Fruit fly (Drosophila melanogaster) whole organism, embryonic: ENCODE results near the gene CG34008.

Experiments
- CG10147 ChIP-seq: fragments of 200-800 bp; sonication (Bioruptor generic); optimal IDR thresholded peaks from 2 replicates; lab custom pipeline; 2019; ENCODE audit warnings: missing biosample characterization, mild to moderate bottlenecking, missing genetic modification characterization, moderate library complexity
- CG11695 ChIP-seq: fragments of 200-800 bp; sonication (Bioruptor generic); IDR thresholded peaks from 3 replicates; pipeline ENCODE4 v1.3.6; 2022; ENCODE audit warnings: missing biosample characterization, missing genetic modification characterization
- CG11696 ChIP-seq: fragments of 200-800 bp; sonication (Bioruptor generic); IDR thresholded peaks from 2 replicates; pipeline ENCODE4 v1.3.6; 2022; ENCODE audit warnings: missing biosample characterization, missing genetic modification characterization
- CG12104 ChIP-seq: fragments of 200-800 bp; sonication (Bioruptor generic); optimal IDR thresholded peaks from 3 replicates; lab custom pipeline; 2016; ENCODE audit warnings: missing biosample characterization, missing genetic modification characterization
- CG12659 ChIP-seq: fragments of 200-800 bp; sonication (Bioruptor generic); optimal IDR thresholded peaks from 3 replicates; lab custom pipeline; 2017; ENCODE audit warnings: mild to moderate bottlenecking, missing biosample characterization, missing genetic modification reagents, missing genetic modification characterization
- CG17359 ChIP-seq: fragments of 200-800 bp; sonication (Bioruptor generic); optimal IDR thresholded peaks from 3 replicates; lab custom pipeline; 2018; ENCODE audit warnings: missing biosample characterization, mild to moderate bottlenecking, missing genetic modification characterization, moderate library complexity
- CG17568 ChIP-seq: fragments of 200-800 bp; sonication (Bioruptor generic); optimal IDR thresholded peaks from 2 replicates; lab custom pipeline; 2018; ENCODE audit warnings: missing biosample characterization, mild to moderate bottlenecking, missing genetic modification characterization, moderate library complexity
- CG1832 ChIP-seq: fragments of 200-800 bp; sonication (Bioruptor generic); optimal IDR thresholded peaks from 2 replicates; lab custom pipeline; 2017; ENCODE audit warnings: missing biosample characterization, mild to moderate bottlenecking, missing genetic modification characterization, inconsistent platforms
- CG2120 ChIP-seq: fragments of 200-800 bp; sonication (Bioruptor generic); optimal IDR thresholded peaks from 3 replicates; lab custom pipeline; 2016; ENCODE audit warnings: missing biosample characterization, missing genetic modification characterization
- CG30403 ChIP-seq: fragments of 200-800 bp; sonication (Bioruptor generic); optimal IDR thresholded peaks from 3 replicates; lab custom pipeline; 2016; ENCODE audit warnings: missing biosample characterization, missing genetic modification characterization
- CG3281 ChIP-seq: fragments of 200-800 bp; sonication (Bioruptor generic); optimal IDR thresholded peaks from 3 replicates; lab custom pipeline; 2017; ENCODE audit warnings: missing biosample characterization, mild to moderate bottlenecking, missing genetic modification characterization
- CG34422 ChIP-seq: fragments of 200-800 bp; sonication (Bioruptor generic); IDR thresholded peaks from 3 replicates; pipeline ENCODE4 v1.3.6; 2022; ENCODE audit warnings: missing biosample characterization, missing genetic modification characterization
- CG42726 ChIP-seq: fragments of 200-800 bp; sonication (Bioruptor generic); IDR thresholded peaks from 2 replicates; pipeline ENCODE4 v1.3.6; 2022; ENCODE audit warnings: missing biosample characterization, missing genetic modification characterization; ENCODE audit not compliant: partially characterized antibody
- CG43689 ChIP-seq: fragments of 200-800 bp; sonication (Bioruptor generic); IDR thresholded peaks from 2 replicates; pipeline ENCODE4 v1.3.6; 2022; ENCODE audit warnings: missing biosample characterization, missing genetic modification characterization
- CG4404 ChIP-seq: fragments of 200-800 bp; sonication (Bioruptor generic); IDR thresholded peaks from 2 replicates; pipeline ENCODE4 v1.3.6; 2022; ENCODE audit warnings: missing biosample characterization, missing genetic modification characterization
- CG7271 ChIP-seq: fragments of 200-800 bp; sonication (Bioruptor generic); optimal IDR thresholded peaks from 2 replicates; lab custom pipeline; 2018; ENCODE audit warnings: missing biosample characterization, mild to moderate bottlenecking, missing genetic modification characterization, moderate library complexity
- CG8388 ChIP-seq: fragments of 200-800 bp; sonication (Bioruptor generic); optimal IDR thresholded peaks from 2 replicates; lab custom pipeline; 2019; ENCODE audit warnings: missing biosample characterization, mild to moderate bottlenecking, missing genetic modification characterization, moderate library complexity
- CG9437 ChIP-seq: fragments of 200-800 bp; sonication (Bioruptor generic); optimal IDR thresholded peaks from 2 replicates; lab custom pipeline; 2018; ENCODE audit warnings: missing biosample characterization, mild to moderate bottlenecking, missing genetic modification characterization
- Chrac-16 ChIP-seq: fragments of 200-800 bp; sonication (Bioruptor generic); optimal IDR thresholded peaks from 3 replicates; lab custom pipeline; 2016; ENCODE audit warnings: missing biosample characterization, missing genetic modification characterization
- D ChIP-seq, 2 experiments: fragments of 200-800 bp in 1 of 2; fragments of >200 bp in 1 of 2; sonication (Bioruptor generic) in 1 of 2; optimal IDR thresholded peaks; 2 replicates in 1 of 2; 3 replicates in 1 of 2; lab custom pipeline; 2017; ENCODE audit warnings: mild to moderate bottlenecking in 1 of 2, missing biosample characterization in 1 of 2, missing genetic modification characterization in 1 of 2, missing genetic modification reagents in 1 of 2
- H2.0 ChIP-seq: fragments of 200-800 bp; sonication (Bioruptor generic); IDR thresholded peaks from 2 replicates; pipeline ENCODE4 v1.3.6; 2022; ENCODE audit warnings: missing biosample characterization, missing genetic modification characterization
- Hand ChIP-seq: fragments of 200-800 bp; sonication (Bioruptor generic); optimal IDR thresholded peaks from 2 replicates; lab custom pipeline; 2017; ENCODE audit warnings: mild to moderate bottlenecking, missing biosample characterization, missing genetic modification reagents, missing genetic modification characterization
- HmgD ChIP-seq: fragments of 200-800 bp; sonication (Bioruptor generic); optimal IDR thresholded peaks from 3 replicates; lab custom pipeline; 2016; ENCODE audit warnings: missing biosample characterization, missing genetic modification characterization
- Neu2 ChIP-seq: fragments of 200-800 bp; sonication (Bioruptor generic); optimal IDR thresholded peaks from 3 replicates; lab custom pipeline; 2016; ENCODE audit warnings: missing biosample characterization, missing genetic modification characterization, borderline replicate concordance
- Pdp1 ChIP-seq, 2 experiments: fragments of 200-800 bp; sonication (Bioruptor generic); optimal IDR thresholded peaks; 3 replicates each; lab custom pipeline; 2016; ENCODE audit warnings: missing biosample characterization in 2 of 2, missing genetic modification characterization in 2 of 2, mild to moderate bottlenecking in 1 of 2, moderate library complexity in 1 of 2
- Scr ChIP-seq: fragments of 200-800 bp; sonication (Bioruptor generic); IDR thresholded peaks from 2 replicates; pipeline ENCODE4 v1.3.6; 2022; ENCODE audit warnings: missing biosample characterization, missing genetic modification characterization; ENCODE audit not compliant: partially characterized antibody
- Sin3A ChIP-seq: fragments of >200 bp; optimal IDR thresholded peaks from 2 replicates; lab custom pipeline; 2018
- Sry-β ChIP-seq: fragments of 200-800 bp; sonication (Bioruptor generic); optimal IDR thresholded peaks from 2 replicates; lab custom pipeline; 2018; ENCODE audit warnings: missing biosample characterization, mild to moderate bottlenecking, missing genetic modification characterization, moderate library complexity
- Stat92E ChIP-seq, 3 experiments: fragments of >200 bp in 2 of 3; fragments of 200-800 bp in 1 of 3; sonication (Bioruptor generic) in 1 of 3; optimal IDR thresholded peaks; 2 replicates each; lab custom pipeline; 2017 to 2019; ENCODE audit warnings: missing biosample characterization in 3 of 3, missing genetic modification characterization in 3 of 3, mild to moderate bottlenecking in 1 of 3, moderate library complexity in 1 of 3
- ab ChIP-seq: fragments of 200-800 bp; sonication (Bioruptor generic); optimal IDR thresholded peaks from 2 replicates; lab custom pipeline; 2016; ENCODE audit warnings: missing biosample characterization, missing genetic modification characterization
- da ChIP-seq: fragments of 200-800 bp; sonication (Bioruptor generic); optimal IDR thresholded peaks from 2 replicates; lab custom pipeline; 2016; ENCODE audit warnings: missing biosample characterization, missing genetic modification characterization
- fd96Cb ChIP-seq: fragments of 200-800 bp; sonication (Bioruptor generic); optimal IDR thresholded peaks from 2 replicates; lab custom pipeline; 2018; ENCODE audit warnings: missing biosample characterization, mild to moderate bottlenecking, missing genetic modification characterization, moderate library complexity
- ftz-f1 ChIP-seq: fragments of 200-800 bp; sonication (Bioruptor generic); optimal IDR thresholded peaks from 2 replicates; lab custom pipeline; 2016; ENCODE audit warnings: missing biosample characterization, missing genetic modification characterization
- grn ChIP-seq: fragments of 200-800 bp; sonication (Bioruptor generic); optimal IDR thresholded peaks from 3 replicates; lab custom pipeline; 2017; ENCODE audit warnings: missing biosample characterization, missing genetic modification characterization
- hbn ChIP-seq: fragments of 200-800 bp; sonication (Bioruptor generic); IDR thresholded peaks from 2 replicates; pipeline ENCODE4 v1.3.6; 2022; ENCODE audit warnings: missing biosample characterization, missing genetic modification characterization; ENCODE audit not compliant: partially characterized antibody
- jigr1 ChIP-seq: fragments of 200-800 bp; sonication (Bioruptor generic); IDR thresholded peaks from 3 replicates; pipeline ENCODE4 v1.3.6; 2022; ENCODE audit warnings: missing biosample characterization, missing genetic modification characterization
- lbe ChIP-seq: fragments of 200-800 bp; sonication (Bioruptor generic); optimal IDR thresholded peaks from 2 replicates; lab custom pipeline; 2016; ENCODE audit warnings: missing biosample characterization, mild to moderate bottlenecking, missing genetic modification characterization
- lola ChIP-seq, 3 experiments: fragments of >200 bp in 2 of 3; fragments of 200-800 bp in 1 of 3; sonication (Bioruptor generic) in 1 of 3; optimal IDR thresholded peaks; 2 replicates each; lab custom pipeline; 2017 to 2019; ENCODE audit warnings: missing biosample characterization in 3 of 3, missing genetic modification characterization in 3 of 3, mild to moderate bottlenecking in 1 of 3, moderate library complexity in 1 of 3
- luna ChIP-seq: fragments of 200-800 bp; sonication (Bioruptor generic); optimal IDR thresholded peaks from 2 replicates; lab custom pipeline; 2016; ENCODE audit warnings: missing biosample characterization, missing genetic modification characterization
- nerfin-2 ChIP-seq: fragments of 200-800 bp; sonication (Bioruptor generic); IDR thresholded peaks from 2 replicates; pipeline ENCODE4 v1.3.6; 2022; ENCODE audit warnings: missing biosample characterization, missing genetic modification characterization; ENCODE audit not compliant: partially characterized antibody
- nmo ChIP-seq: fragments of 200-800 bp; sonication (Bioruptor generic); optimal IDR thresholded peaks from 2 replicates; lab custom pipeline; 2018; ENCODE audit warnings: missing biosample characterization, mild to moderate bottlenecking, missing genetic modification characterization, moderate library complexity
- oc ChIP-seq: fragments of 200-800 bp; sonication (Bioruptor generic); optimal IDR thresholded peaks from 2 replicates; lab custom pipeline; 2018; ENCODE audit warnings: missing biosample characterization, mild to moderate bottlenecking, missing genetic modification characterization, moderate library complexity
- onecut ChIP-seq: fragments of 200-800 bp; sonication (Bioruptor generic); IDR thresholded peaks from 2 replicates; pipeline ENCODE4 v1.3.6; 2022; ENCODE audit warnings: missing biosample characterization, missing genetic modification characterization
- pfk ChIP-seq: fragments of 200-800 bp; sonication (Bioruptor generic); optimal IDR thresholded peaks from 2 replicates; lab custom pipeline; 2018; ENCODE audit warnings: missing biosample characterization, mild to moderate bottlenecking, missing genetic modification characterization, moderate library complexity
- ro ChIP-seq: fragments of 200-800 bp; sonication (Bioruptor generic); IDR thresholded peaks from 2 replicates; pipeline ENCODE4 v1.3.6; 2022; ENCODE audit warnings: missing biosample characterization, missing genetic modification characterization
- run ChIP-seq: fragments of 200-800 bp; sonication (Bioruptor generic); optimal IDR thresholded peaks from 3 replicates; lab custom pipeline; 2018; ENCODE audit warnings: missing biosample characterization, mild to moderate bottlenecking, missing genetic modification characterization
- sisA ChIP-seq: fragments of 200-800 bp; sonication (Bioruptor generic); IDR thresholded peaks from 2 replicates; pipeline ENCODE4 v1.3.6; 2022; ENCODE audit warnings: missing biosample characterization, missing genetic modification characterization
- tap ChIP-seq: fragments of 200-800 bp; optimal IDR thresholded peaks from 3 replicates; lab custom pipeline; 2019; ENCODE audit warnings: missing biosample characterization, mild to moderate bottlenecking, missing genetic modification characterization, moderate library complexity
- unpg ChIP-seq: fragments of 200-800 bp; sonication (Bioruptor generic); optimal IDR thresholded peaks from 3 replicates; lab custom pipeline; 2018; ENCODE audit warnings: missing biosample characterization, mild to moderate bottlenecking, missing genetic modification characterization, moderate library complexity

Gene CG34008

dm6 chr3R:20555720-20556280 is 25.5 kb downstream of the CG34008 start (continued):
- no peak for TF ChIP-seq lola (GFP tag; optimal IDR thresholded peaks at IDR 0.05; lab: Kevin White, UChicago)
- TF ChIP-seq CG2120 (GFP tag; lab: Kevin White, UChicago), result no peak
- TF ChIP-seq CG17359 (tag; lab: Kevin White, UChicago), result no peak
- no peak for TF ChIP-seq Sin3A (lab: Kevin White, UChicago)
- no peak for TF ChIP-seq CG43689 (GFP tag; lab: Robert Waterston, UW)
- TF ChIP-seq Chrac-16 (GFP tag; lab: Kevin White, UChicago), result no peak
- peak; percentile 16 for TF ChIP-seq grn
- peak in 1 of 2 experiments; percentile 12 for TF ChIP-seq Pdp1 (GFP tag; optimal IDR thresholded peaks at IDR 0.05; lab: Kevin White, UChicago)
- no peak for TF ChIP-seq H2.0
- no peak for TF ChIP-seq CG3281 (GFP tag; lab: Kevin White, UChicago)
- TF ChIP-seq CG12104 (GFP tag; lab: Kevin White, UChicago), result no peak
- no peak for TF ChIP-seq CG4404 (GFP tag; lab: Robert Waterston, UW)
- TF ChIP-seq HmgD (GFP tag; lab: Kevin White, UChicago), result no peak
- TF ChIP-seq lbe (GFP tag; lab: Kevin White, UChicago), result peak; percentile 55
- TF ChIP-seq CG34422 (GFP tag; lab: Robert Waterston, UW), result no peak
- no peak for TF ChIP-seq Sry-β
- TF ChIP-seq CG7271 (tag; lab: Kevin White, UChicago), result no peak
- TF ChIP-seq CG30403 (GFP tag; lab: Kevin White, UChicago), result no peak
- TF ChIP-seq nmo (GFP tag; lab: Kevin White, UChicago), result no peak
- no peak for TF ChIP-seq Neu2 (GFP tag; lab: Kevin White, UChicago)
- TF ChIP-seq jigr1 (GFP tag; lab: Robert Waterston, UW), result no peak
- no peak for TF ChIP-seq ftz-f1 (GFP tag; lab: Kevin White, UChicago)
- no peak for TF ChIP-seq luna (GFP tag; lab: Kevin White, UChicago)
- peak in 1 of 3 experiments; percentile 37 for TF ChIP-seq Stat92E (GFP tag; optimal IDR thresholded peaks at IDR 0.05; lab: Kevin White, UChicago)
- TF ChIP-seq CG8388, result no peak
- peak; percentile 75 for TF ChIP-seq pfk (GFP tag; lab: Kevin White, UChicago)
- TF ChIP-seq CG42726 (GFP tag; lab: Robert Waterston, UW), result no peak
- TF ChIP-seq unpg (GFP tag; lab: Kevin White, UChicago), result peak; percentile 17
- TF ChIP-seq CG11696 (GFP tag; lab: Robert Waterston, UW), result no peak
- peak; percentile 46 for TF ChIP-seq Hand (GFP tag; lab: Kevin White, UChicago)
- TF ChIP-seq ab, result no peak
- no peak for TF ChIP-seq tap (tag; lab: Kevin White, UChicago)
- no peak for TF ChIP-seq D (optimal IDR thresholded peaks at IDR 0.05; lab: Kevin White, UChicago)
- TF ChIP-seq D (GFP tag; optimal IDR thresholded peaks at IDR 0.05; lab: Kevin White, UChicago), result no peak
- 0 out of 2 replicates have a peak, but pooled peaks have one; percentile 35 for TF ChIP-seq hbn
- no peak for TF ChIP-seq CG1832
- TF ChIP-seq ro, result no peak
- TF ChIP-seq nerfin-2 (GFP tag; lab: Robert Waterston, UW), result no peak
- TF ChIP-seq CG10147, result no peak
- no peak for TF ChIP-seq Scr
- peak; percentile 6; the same call in 1 of the 3 replicates for TF ChIP-seq CG11695 (GFP tag; lab: Robert Waterston, UW)
- no peak for TF ChIP-seq CG17568
- TF ChIP-seq da, result no peak
- TF ChIP-seq CG12659, result no peak
- no peak for TF ChIP-seq run
- no peak for TF ChIP-seq fd96Cb
- no peak for TF ChIP-seq onecut (GFP tag; lab: Robert Waterston, UW)
- no peak for TF ChIP-seq oc (tag; lab: Kevin White, UChicago)
- no peak for TF ChIP-seq sisA (GFP tag; lab: Robert Waterston, UW)
- no peak for TF ChIP-seq CG9437 (GFP tag; lab: Kevin White, UChicago)
